Worm (Caenorhabditis elegans) whole organism, midembryonic: Measurements from ENCODE around the gene F17E9.3.

Experiments
- T22C8.4 ChIP-seq: fragments of 200-800 bp; sonication (Bioruptor generic); IDR thresholded peaks from 2 replicates; pipeline ENCODE4 v1.3.6; 2022; ENCODE audit warnings: missing genetic modification characterization, missing compliant biosample characterization
- cog-1 ChIP-seq: sonication (generic microtip); optimal IDR thresholded peaks from 2 replicates; lab custom pipeline; 2016; ENCODE audit warnings: missing genetic modification characterization, missing compliant biosample characterization
- flt-1 ChIP-seq: fragments of 200-800 bp; sonication (Bioruptor generic); IDR thresholded peaks from 2 replicates; pipeline ENCODE4 v1.3.6; 2022; ENCODE audit warnings: missing genetic modification characterization, missing compliant biosample characterization
- klf-2 ChIP-seq: fragments of 200-800 bp; sonication (Bioruptor generic); conservative IDR thresholded peaks from 2 replicates; pipeline ENCODE4 v1.3.6; 2022; ENCODE audit warnings: missing genetic modification reagents, missing genetic modification characterization, missing compliant biosample characterization
- med-1 ChIP-seq: sonication (generic microtip); optimal IDR thresholded peaks from 2 replicates; lab custom pipeline; 2017; ENCODE audit warnings: missing genetic modification characterization, mild to moderate bottlenecking, missing compliant biosample characterization, antibody characterized with exemption, missing genetic modification reagents; ENCODE audit not compliant: insufficient read depth
- ref-1 ChIP-seq: fragments of 200-800 bp; sonication (Bioruptor generic); conservative IDR thresholded peaks from 2 replicates; pipeline ENCODE4 v1.3.6; 2022; ENCODE audit warnings: missing genetic modification reagents, missing genetic modification characterization, missing compliant biosample characterization
- tab-1 ChIP-seq: fragments of 200-800 bp; sonication (Bioruptor generic); IDR thresholded peaks from 2 replicates; pipeline ENCODE4 v1.3.6; 2022; ENCODE audit warnings: missing genetic modification characterization, missing compliant biosample characterization
- ztf-23 ChIP-seq: fragments of 200-800 bp; sonication (Bioruptor generic); IDR thresholded peaks from 2 replicates; pipeline ENCODE4 v1.3.6; 2022; ENCODE audit warnings: missing genetic modification reagents, missing genetic modification characterization, missing compliant biosample characterization
- ztf-29 ChIP-seq: fragments of 200-800 bp; sonication (Bioruptor generic); IDR thresholded peaks from 2 replicates; pipeline ENCODE4 v1.3.6; 2022; ENCODE audit warnings: missing genetic modification reagents, missing genetic modification characterization, missing compliant biosample characterization

The F17E9.3 gene

DNA sequence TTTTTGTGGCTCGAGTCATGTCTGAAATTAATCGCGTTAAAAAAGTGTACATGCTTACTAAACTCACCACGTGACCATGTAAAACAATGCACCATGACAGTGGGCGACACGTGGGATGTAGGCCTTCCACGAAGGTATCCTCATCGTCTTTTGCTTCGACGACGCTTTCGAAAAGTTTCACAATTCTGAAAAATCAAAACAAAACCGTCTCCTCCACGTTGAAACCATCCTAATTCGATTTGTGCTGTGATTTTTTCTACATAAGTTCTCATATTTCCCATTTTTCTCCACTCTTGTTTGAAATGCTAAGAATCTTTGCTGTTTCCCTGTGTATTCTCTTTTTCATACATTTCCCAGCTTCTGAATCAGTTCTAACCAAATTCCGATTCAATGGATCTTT is at the start of gene F17E9.3:
TSS of gene F17E9.3 (plus strand) at position 301 of the 400 bp plus-strand sequence.
- no peak for TF ChIP-seq ztf-23 (GFP tag; lab: Robert Waterston, UW)

DNA sequence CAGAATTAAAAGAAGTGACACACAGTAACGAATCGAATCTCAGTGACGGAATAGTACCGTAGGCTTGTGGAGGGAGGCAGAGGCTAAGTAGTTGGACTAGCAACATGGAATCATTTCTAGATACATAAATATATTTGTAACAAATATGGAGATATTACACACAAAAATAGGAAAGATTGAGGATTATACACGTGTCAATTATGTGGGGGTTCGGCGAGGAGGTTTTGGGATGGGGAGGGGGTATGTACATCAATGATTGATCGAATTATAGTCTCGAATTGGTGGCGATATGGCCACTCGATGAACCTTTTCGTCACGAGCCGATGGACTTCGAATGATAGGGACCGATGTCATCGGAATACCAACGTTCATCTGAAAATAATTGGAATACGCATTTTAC is 47.3 kb upstream of the F17E9.3 start:
- TF ChIP-seq flt-1 (GFP tag; lab: Robert Waterston, UW) = no peak
- TF ChIP-seq ztf-29 (GFP tag; lab: Robert Waterston, UW) = no peak
- TF ChIP-seq tab-1 (GFP tag; lab: Robert Waterston, UW) = no peak
- no peak for TF ChIP-seq cog-1 (tag; lab: Kevin White, UChicago)
- no peak for TF ChIP-seq ztf-23 (GFP tag; lab: Robert Waterston, UW)
- no peak for TF ChIP-seq med-1 (GFP tag; lab: Kevin White, UChicago)
- no peak for TF ChIP-seq ref-1 (GFP tag; lab: Robert Waterston, UW)
- TF ChIP-seq klf-2 = no peak
- TF ChIP-seq T22C8.4 (GFP tag; lab: Robert Waterston, UW) = no peak

DNA sequence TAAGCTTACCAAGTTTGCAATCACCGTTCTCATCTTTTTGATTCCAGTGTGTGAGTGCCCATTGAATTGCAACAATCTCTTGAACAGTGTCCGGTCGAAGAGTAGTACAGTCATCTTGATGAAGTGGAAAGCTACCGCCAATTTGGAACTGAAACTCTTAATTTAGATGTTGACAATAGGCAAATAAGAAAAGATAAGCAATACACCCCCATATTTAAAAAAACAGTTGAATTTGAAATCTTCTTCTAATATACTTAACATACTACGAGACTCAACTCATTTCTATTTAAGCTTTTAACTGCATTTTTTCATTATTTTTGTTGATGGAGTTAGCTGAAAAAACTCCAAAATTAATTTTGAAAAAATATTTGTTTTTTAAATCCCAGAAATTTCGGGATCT is 42.6 kb upstream of the F17E9.3 start:
- no peak for TF ChIP-seq ztf-29 (GFP tag; lab: Robert Waterston, UW)
- TF ChIP-seq klf-2 = no peak
- no peak for TF ChIP-seq T22C8.4 (GFP tag; lab: Robert Waterston, UW)
- TF ChIP-seq ztf-23 (GFP tag; lab: Robert Waterston, UW) = no peak
- TF ChIP-seq flt-1 (GFP tag; lab: Robert Waterston, UW) = no peak
- TF ChIP-seq med-1 (GFP tag; lab: Kevin White, UChicago) = no peak

DNA sequence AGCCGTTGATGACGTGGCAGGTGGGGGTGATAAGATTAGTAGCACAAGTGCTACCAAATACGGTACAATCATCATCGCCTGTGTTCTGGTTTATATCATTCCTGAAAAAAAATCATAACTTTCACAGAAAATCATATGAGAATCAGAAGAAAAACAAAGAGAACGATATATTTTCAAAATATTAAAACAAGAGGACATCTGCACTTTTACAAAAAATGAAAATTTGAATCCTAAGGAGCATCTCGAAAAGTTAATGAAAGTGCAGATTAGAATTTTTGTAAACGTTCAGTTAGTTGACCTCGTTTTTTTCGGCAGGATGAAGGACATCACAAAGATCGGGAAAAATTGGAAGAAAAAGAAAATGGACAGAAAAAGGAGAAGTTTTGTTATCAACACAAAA is 41.8 kb upstream of the F17E9.3 start, which contains the start of gene F35H10.10:
TSS of gene F35H10.10 (minus strand) at position 101 of the 400 bp plus-strand sequence.
- TF ChIP-seq ztf-23 (GFP tag; lab: Robert Waterston, UW) (no peak), tab-1 (GFP tag; lab: Robert Waterston, UW) (no peak), med-1 (GFP tag; lab: Kevin White, UChicago) (no peak), klf-2 (no peak), cog-1 (tag; lab: Kevin White, UChicago) (no peak), ztf-29 (GFP tag; lab: Robert Waterston, UW) (no peak), ref-1 (GFP tag; lab: Robert Waterston, UW) (no peak)

DNA sequence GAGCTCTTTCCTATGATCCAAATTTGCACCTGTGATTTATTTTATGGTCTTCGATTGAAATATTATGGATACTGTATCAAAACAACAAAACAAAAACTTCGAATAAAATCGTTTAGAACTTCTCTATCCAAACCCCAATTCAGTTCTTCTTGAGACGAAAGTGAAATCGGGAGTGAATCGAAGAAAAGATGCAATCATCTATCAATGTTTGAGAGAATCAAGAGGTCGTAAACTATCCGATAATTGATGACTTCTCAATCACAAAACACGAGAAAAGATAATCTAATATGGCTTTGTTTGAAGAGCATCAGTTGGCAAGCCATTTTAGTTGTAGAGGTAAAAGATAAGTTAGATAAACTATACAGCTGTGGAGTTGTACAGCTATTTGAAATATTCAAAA is 36.9 kb upstream of the F17E9.3 start:
- TF ChIP-seq T22C8.4 (GFP tag; lab: Robert Waterston, UW) (no peak), tab-1 (GFP tag; lab: Robert Waterston, UW) (no peak), flt-1 (GFP tag; lab: Robert Waterston, UW) (no peak), ztf-29 (GFP tag; lab: Robert Waterston, UW) (no peak), med-1 (GFP tag; lab: Kevin White, UChicago) (no peak), cog-1 (tag; lab: Kevin White, UChicago) (no peak), ref-1 (GFP tag; lab: Robert Waterston, UW) (no peak), ztf-23 (GFP tag; lab: Robert Waterston, UW) (no peak), klf-2 (no peak)

DNA sequence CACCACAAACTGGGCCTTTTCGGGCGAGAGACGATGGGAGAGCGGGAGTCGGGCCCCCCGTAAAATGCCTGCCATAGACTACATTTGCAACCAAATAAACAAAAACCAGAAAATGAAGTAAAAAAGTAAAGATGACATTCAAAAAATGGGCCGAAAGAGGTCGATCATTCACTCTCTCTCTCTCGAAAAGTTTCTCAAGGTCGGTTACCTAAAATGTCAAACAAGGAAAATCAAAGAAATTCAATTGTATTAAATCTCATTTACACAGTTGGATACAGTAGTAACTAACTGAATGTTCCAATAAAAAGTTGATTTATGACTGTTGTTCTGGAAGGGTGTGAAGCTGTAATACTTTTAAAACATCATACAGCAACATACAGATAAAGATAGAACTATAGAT is 35.9 kb upstream of the F17E9.3 start:
- TF ChIP-seq ref-1 (GFP tag; lab: Robert Waterston, UW) = no peak
- no peak for TF ChIP-seq tab-1 (GFP tag; lab: Robert Waterston, UW)
- no peak for TF ChIP-seq klf-2
- no peak for TF ChIP-seq med-1 (GFP tag; lab: Kevin White, UChicago)
- TF ChIP-seq T22C8.4 (GFP tag; lab: Robert Waterston, UW) = no peak
- TF ChIP-seq flt-1 (GFP tag; lab: Robert Waterston, UW) = no peak
- TF ChIP-seq ztf-29 (GFP tag; lab: Robert Waterston, UW) = no peak
- TF ChIP-seq ztf-23 (GFP tag; lab: Robert Waterston, UW) = no peak
- no peak for TF ChIP-seq cog-1 (tag; lab: Kevin White, UChicago)

DNA sequence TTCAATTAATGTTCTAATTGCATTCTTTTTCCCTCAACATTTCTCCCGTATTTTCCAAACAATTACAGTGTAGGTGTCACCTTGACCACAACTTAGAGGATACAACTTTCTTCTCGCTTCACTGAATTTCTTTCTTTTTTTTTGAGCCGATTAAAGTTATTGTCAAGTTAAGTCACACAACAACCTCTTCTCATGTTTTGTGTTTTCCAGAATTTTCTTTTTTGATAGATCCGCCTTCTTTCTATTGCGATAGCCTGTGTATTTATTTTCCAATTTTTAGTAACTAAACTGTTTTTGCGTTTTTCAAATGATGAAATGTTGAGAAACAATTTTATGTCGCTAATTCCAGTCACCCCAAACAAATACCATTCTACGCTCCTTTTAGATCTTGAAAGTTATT is 29.0 kb upstream of the F17E9.3 start, which contains the start of gene F35H10.3:
TSS of gene F35H10.3 (plus strand) at position 301 of the 400 bp plus-strand sequence.
- TF ChIP-seq flt-1 (GFP tag; lab: Robert Waterston, UW) (no peak), ztf-23 (GFP tag; lab: Robert Waterston, UW) (no peak), ztf-29 (GFP tag; lab: Robert Waterston, UW) (no peak), med-1 (GFP tag; lab: Kevin White, UChicago) (no peak), tab-1 (GFP tag; lab: Robert Waterston, UW) (no peak), ref-1 (GFP tag; lab: Robert Waterston, UW) (no peak), cog-1 (tag; lab: Kevin White, UChicago) (no peak), klf-2 (no peak)

DNA sequence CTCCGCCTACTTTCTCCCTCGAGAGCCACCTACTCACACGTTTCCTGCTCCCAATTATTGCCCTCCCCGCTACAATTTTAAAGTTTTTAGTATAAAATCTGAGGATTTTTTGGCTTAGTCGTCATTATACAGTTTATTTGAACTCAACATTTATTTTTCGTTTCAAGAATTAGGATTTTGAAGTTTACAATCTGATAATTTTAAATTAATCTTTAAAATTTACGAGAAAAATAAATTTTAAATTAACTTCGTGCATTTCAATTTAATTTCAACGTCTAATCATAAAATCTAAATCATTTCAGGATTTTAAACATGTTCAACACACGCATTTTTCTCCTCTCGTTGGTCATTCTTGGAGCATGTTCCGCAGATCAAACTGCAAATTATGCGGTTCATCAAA is 25.8 kb upstream of the F17E9.3 start, which contains the start of gene F35H10.2:
TSS of gene F35H10.2 (plus strand) at position 301 of the 400 bp plus-strand sequence.
- TF ChIP-seq med-1 (GFP tag; lab: Kevin White, UChicago) = no peak
- TF ChIP-seq flt-1 (GFP tag; lab: Robert Waterston, UW) = no peak
- TF ChIP-seq cog-1 (tag; lab: Kevin White, UChicago) = no peak
- no peak for TF ChIP-seq ref-1 (GFP tag; lab: Robert Waterston, UW)
- no peak for TF ChIP-seq tab-1 (GFP tag; lab: Robert Waterston, UW)

DNA sequence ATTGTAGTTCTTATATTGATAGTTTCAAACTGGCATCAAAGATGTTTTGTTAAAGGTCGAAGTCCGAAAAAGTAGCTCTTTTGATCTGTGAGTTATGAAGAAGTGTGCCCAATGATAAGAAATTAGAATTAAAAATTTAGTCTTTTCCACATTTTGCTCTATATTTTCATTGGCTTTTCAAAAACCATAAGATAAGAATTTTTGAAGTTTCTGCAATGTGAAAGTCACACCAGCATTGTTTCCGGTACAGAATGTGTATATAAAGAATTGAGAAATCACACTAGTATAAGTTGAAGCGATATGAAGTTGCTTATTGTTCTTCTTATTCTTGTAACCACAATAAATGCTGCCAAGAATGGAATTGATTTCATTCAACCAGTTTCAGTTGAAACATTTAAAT is 22.1 kb upstream of the F17E9.3 start, which contains the start of gene lys-10:
TSS of gene lys-10 (plus strand) at position 301 of the 400 bp plus-strand sequence.
- TF ChIP-seq cog-1 (tag; lab: Kevin White, UChicago) = no peak
- TF ChIP-seq ztf-29 (GFP tag; lab: Robert Waterston, UW) = no peak
- TF ChIP-seq flt-1 (GFP tag; lab: Robert Waterston, UW) = no peak
- no peak for TF ChIP-seq tab-1 (GFP tag; lab: Robert Waterston, UW)
- no peak for TF ChIP-seq klf-2
- no peak for TF ChIP-seq med-1 (GFP tag; lab: Kevin White, UChicago)
- TF ChIP-seq ztf-23 (GFP tag; lab: Robert Waterston, UW) = no peak
- TF ChIP-seq ref-1 (GFP tag; lab: Robert Waterston, UW) = no peak
- no peak for TF ChIP-seq T22C8.4 (GFP tag; lab: Robert Waterston, UW)
